Fruit fly (Drosophila melanogaster) whole organism: ENCODE measurements around the gene Cp7Fc.

Source experiments
- CG8478 ChIP-seq: fragments of >200 bp; optimal IDR thresholded peaks from 2 replicates; lab custom pipeline; 2018; ENCODE audit warnings: inconsistent platforms
- EcR ChIP-seq, 2 experiments: fragments of >200 bp; optimal IDR thresholded peaks; 2 replicates each; lab custom pipeline; 2017; ENCODE audit warnings: missing biosample characterization in 2 of 2, missing genetic modification characterization in 2 of 2, missing genetic modification reagents in 2 of 2
- pan ChIP-seq: fragments of >200 bp; optimal IDR thresholded peaks from 2 replicates; lab custom pipeline; 2017
- psq ChIP-seq: fragments of >200 bp; optimal IDR thresholded peaks from 2 replicates; lab custom pipeline; 2017
- usp ChIP-seq: fragments of >200 bp; optimal IDR thresholded peaks from 2 replicates; lab custom pipeline; 2017; ENCODE audit warnings: missing biosample characterization, missing genetic modification characterization, mixed read lengths

DNA sequence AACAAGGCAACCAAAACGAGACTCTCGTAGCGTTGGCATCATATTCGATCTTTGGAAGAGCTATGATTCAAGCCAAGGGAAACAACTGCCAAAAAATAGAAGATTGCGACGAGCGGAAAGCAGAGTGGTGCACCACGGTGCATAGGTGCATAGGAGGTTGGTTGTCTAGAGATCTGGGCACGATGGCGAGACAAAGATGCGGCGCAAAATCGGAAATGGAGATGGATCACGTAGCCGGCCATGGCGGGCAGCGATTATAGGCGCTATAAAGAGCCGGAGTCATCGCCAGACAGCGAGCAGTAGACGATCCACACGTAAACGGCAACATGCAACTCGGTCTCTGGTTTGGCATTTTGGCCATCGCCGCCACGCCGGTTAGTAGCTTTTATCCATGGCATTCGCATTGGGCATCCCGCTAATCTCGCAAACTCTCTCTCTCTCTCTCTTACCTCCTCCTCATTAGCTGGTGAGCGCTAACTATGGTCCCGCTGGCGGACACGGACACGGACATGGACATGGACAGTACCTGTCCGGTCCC lies 2.2 kb downstream of the Cp7Fc start, which contains the start of gene Cp36:
- no peak for TF ChIP-seq EcR (GFP tag; optimal IDR thresholded peaks at IDR 0.05; lab: Kevin White, UChicago)
- TF ChIP-seq usp (GFP tag; lab: Kevin White, UChicago), result no peak
- no peak for TF ChIP-seq psq (lab: Kevin White, UChicago)
- no peak for TF ChIP-seq pan (lab: Kevin White, UChicago)
- TF ChIP-seq CG8478 (lab: Kevin White, UChicago), result no peak
